Fruit fly (Drosophila melanogaster) whole organism, embryonic: Measurements from ENCODE around the gene Ddc.

Source experiments
- BtbVII ChIP-seq: fragments of 200-800 bp; sonication (Bioruptor generic); optimal IDR thresholded peaks from 3 replicates; lab custom pipeline; 2017; ENCODE audit warnings: missing biosample characterization, mild to moderate bottlenecking, missing genetic modification characterization
- CG10366 ChIP-seq: fragments of 200-800 bp; sonication (Bioruptor generic); IDR thresholded peaks from 2 replicates; pipeline ENCODE4 v1.3.6; 2022; ENCODE audit warnings: missing biosample characterization, missing genetic modification characterization
- CG10654 ChIP-seq: fragments of 200-800 bp; sonication (Bioruptor generic); optimal IDR thresholded peaks from 2 replicates; lab custom pipeline; 2016; ENCODE audit warnings: missing biosample characterization, missing genetic modification characterization
- CG11085 ChIP-seq: fragments of 200-800 bp; sonication (Bioruptor generic); IDR thresholded peaks from 2 replicates; pipeline ENCODE4 v1.3.6; 2022; ENCODE audit warnings: missing biosample characterization, missing genetic modification characterization
- CG11456 ChIP-seq: fragments of 200-800 bp; sonication (Bioruptor generic); IDR thresholded peaks from 3 replicates; pipeline ENCODE4 v1.3.6; 2022; ENCODE audit warnings: missing biosample characterization, missing genetic modification characterization
- CG11560 ChIP-seq: fragments of 200-800 bp; sonication (Bioruptor generic); IDR thresholded peaks from 3 replicates; pipeline ENCODE4 v1.3.6; 2022; ENCODE audit warnings: missing biosample characterization, missing genetic modification characterization
- CG11695 ChIP-seq: fragments of 200-800 bp; sonication (Bioruptor generic); IDR thresholded peaks from 3 replicates; pipeline ENCODE4 v1.3.6; 2022; ENCODE audit warnings: missing biosample characterization, missing genetic modification characterization
- CG12769 ChIP-seq: fragments of 200-800 bp; sonication (Bioruptor generic); optimal IDR thresholded peaks from 2 replicates; lab custom pipeline; 2019; ENCODE audit warnings: missing biosample characterization, mild to moderate bottlenecking, missing genetic modification characterization, moderate library complexity
- CG13296 ChIP-seq: fragments of 200-800 bp; sonication (Bioruptor generic); optimal IDR thresholded peaks from 3 replicates; lab custom pipeline; 2018; ENCODE audit warnings: missing biosample characterization, mild to moderate bottlenecking, missing genetic modification characterization
- CG15479 ChIP-seq: fragments of 200-800 bp; sonication (Bioruptor generic); optimal IDR thresholded peaks from 3 replicates; lab custom pipeline; 2019; ENCODE audit warnings: missing biosample characterization, mild to moderate bottlenecking, missing genetic modification characterization, moderate library complexity
- CG1647 ChIP-seq: fragments of 200-800 bp; sonication (Bioruptor generic); optimal IDR thresholded peaks from 3 replicates; lab custom pipeline; 2016; ENCODE audit warnings: missing biosample characterization, missing genetic modification characterization
- CG16779 ChIP-seq: fragments of 200-800 bp; sonication (Bioruptor generic); IDR thresholded peaks from 2 replicates; pipeline ENCODE4 v1.3.6; 2022; ENCODE audit warnings: missing biosample characterization, missing genetic modification characterization
- CG18262 ChIP-seq: fragments of 200-800 bp; optimal IDR thresholded peaks from 3 replicates; lab custom pipeline; 2019; ENCODE audit warnings: missing biosample characterization, mild to moderate bottlenecking, missing genetic modification characterization, moderate library complexity
- CG18619 ChIP-seq: fragments of 200-800 bp; sonication (Bioruptor generic); optimal IDR thresholded peaks from 3 replicates; lab custom pipeline; 2017; ENCODE audit warnings: missing biosample characterization, mild to moderate bottlenecking, missing genetic modification characterization
- CG2712 ChIP-seq: fragments of 200-800 bp; optimal IDR thresholded peaks from 3 replicates; lab custom pipeline; 2019; ENCODE audit warnings: missing biosample characterization, mild to moderate bottlenecking, missing genetic modification characterization, moderate library complexity
- CG32772 ChIP-seq: fragments of 200-800 bp; sonication (Bioruptor generic); IDR thresholded peaks from 2 replicates; pipeline ENCODE4 v1.3.6; 2022; ENCODE audit warnings: missing biosample characterization, missing genetic modification characterization
- CG34422 ChIP-seq: fragments of 200-800 bp; sonication (Bioruptor generic); IDR thresholded peaks from 3 replicates; pipeline ENCODE4 v1.3.6; 2022; ENCODE audit warnings: missing biosample characterization, missing genetic modification characterization
- CG5245 ChIP-seq: fragments of 200-800 bp; sonication (Bioruptor generic); optimal IDR thresholded peaks from 3 replicates; lab custom pipeline; 2016; ENCODE audit warnings: missing biosample characterization, missing genetic modification characterization
- CG6654 ChIP-seq: fragments of 200-800 bp; sonication (Bioruptor generic); optimal IDR thresholded peaks from 2 replicates; lab custom pipeline; 2017; ENCODE audit warnings: missing biosample characterization, mild to moderate bottlenecking, missing genetic modification characterization
- CG8359 ChIP-seq: fragments of 200-800 bp; sonication (Bioruptor generic); optimal IDR thresholded peaks from 2 replicates; lab custom pipeline; 2017; ENCODE audit warnings: missing biosample characterization, mild to moderate bottlenecking, missing genetic modification characterization, borderline replicate concordance
- CG8924 ChIP-seq: fragments of 200-800 bp; optimal IDR thresholded peaks from 3 replicates; lab custom pipeline; 2019; ENCODE audit warnings: missing biosample characterization, mild to moderate bottlenecking, missing genetic modification characterization, moderate library complexity
- CTCF ChIP-seq: fragments of 200-800 bp; sonication (Bioruptor generic); optimal IDR thresholded peaks from 2 replicates; lab custom pipeline; 2017; ENCODE audit warnings: missing biosample characterization, mild to moderate bottlenecking, missing genetic modification characterization, moderate library complexity
- CrebB ChIP-seq: fragments of 200-800 bp; sonication (Bioruptor generic); optimal IDR thresholded peaks from 3 replicates; lab custom pipeline; 2018; ENCODE audit warnings: missing biosample characterization, mild to moderate bottlenecking, missing genetic modification characterization
- Deaf1 ChIP-seq: fragments of 200-800 bp; optimal IDR thresholded peaks from 3 replicates; lab custom pipeline; 2019; ENCODE audit warnings: missing biosample characterization, mild to moderate bottlenecking, missing genetic modification characterization, moderate library complexity
- ERR ChIP-seq: fragments of 200-800 bp; sonication (Bioruptor generic); optimal IDR thresholded peaks from 2 replicates; lab custom pipeline; 2016; ENCODE audit warnings: missing biosample characterization, missing genetic modification characterization
- Eip74EF ChIP-seq, 2 experiments: fragments of 200-800 bp in 1 of 2; fragments of >200 bp in 1 of 2; sonication (Bioruptor generic) in 1 of 2; optimal IDR thresholded peaks; 2 replicates each; lab custom pipeline; 2017 to 2019; ENCODE audit warnings: missing biosample characterization in 2 of 2, missing genetic modification characterization in 2 of 2, mild to moderate bottlenecking in 1 of 2, moderate library complexity in 1 of 2
- Ets65A ChIP-seq: fragments of 200-800 bp; sonication (Bioruptor generic); peaks from one replicate; lab custom pipeline; 2016; ENCODE audit warnings: missing biosample characterization, missing genetic modification characterization
- GATAe ChIP-seq: fragments of 200-800 bp; sonication (Bioruptor generic); conservative IDR thresholded peaks from 2 replicates; pipeline ENCODE4 v1.3.6; 2022; ENCODE audit warnings: missing biosample characterization, missing genetic modification characterization
- Hand ChIP-seq: fragments of 200-800 bp; sonication (Bioruptor generic); optimal IDR thresholded peaks from 2 replicates; lab custom pipeline; 2017; ENCODE audit warnings: mild to moderate bottlenecking, missing biosample characterization, missing genetic modification reagents, missing genetic modification characterization
- Hr51 ChIP-seq, 2 experiments: fragments of 200-800 bp; sonication (Bioruptor generic); optimal IDR thresholded peaks; 2 replicates in 1 of 2; 3 replicates in 1 of 2; lab custom pipeline; 2016 to 2018; ENCODE audit warnings: missing biosample characterization in 2 of 2, missing genetic modification characterization in 2 of 2, mild to moderate bottlenecking in 1 of 2, moderate library complexity in 1 of 2
- Kr ChIP-seq: fragments of 200-800 bp; sonication (Bioruptor generic); optimal IDR thresholded peaks from 2 replicates; lab custom pipeline; 2017; ENCODE audit warnings: missing biosample characterization, mild to moderate bottlenecking, missing genetic modification characterization
- Rfx ChIP-seq: fragments of 200-800 bp; sonication (Bioruptor generic); IDR thresholded peaks from 2 replicates; pipeline ENCODE4 v1.3.6; 2022; ENCODE audit warnings: missing biosample characterization, missing genetic modification characterization
- Sry-δ ChIP-seq: fragments of 200-800 bp; sonication (Bioruptor generic); optimal IDR thresholded peaks from 2 replicates; lab custom pipeline; 2016; ENCODE audit warnings: missing biosample characterization, missing genetic modification characterization
- Vsx1 ChIP-seq: fragments of 200-800 bp; sonication (Bioruptor generic); optimal IDR thresholded peaks from 2 replicates; lab custom pipeline; 2017; ENCODE audit warnings: missing biosample characterization, mild to moderate bottlenecking, missing genetic modification characterization, missing genetic modification reagents
- Xbp1 ChIP-seq: fragments of 200-800 bp; sonication (Bioruptor generic); optimal IDR thresholded peaks from 3 replicates; lab custom pipeline; 2016; ENCODE audit warnings: missing biosample characterization, mild to moderate bottlenecking, missing genetic modification characterization
- ac ChIP-seq: fragments of 200-800 bp; sonication (Bioruptor generic); optimal IDR thresholded peaks from 3 replicates; lab custom pipeline; 2017; ENCODE audit warnings: missing biosample characterization, mild to moderate bottlenecking, missing genetic modification characterization
- ara ChIP-seq: fragments of 200-800 bp; sonication (Bioruptor generic); IDR thresholded peaks from 2 replicates; pipeline ENCODE4 v1.3.6; 2022; ENCODE audit warnings: missing biosample characterization, missing genetic modification characterization
- bbx ChIP-seq: fragments of 200-800 bp; sonication (Bioruptor generic); IDR thresholded peaks from 2 replicates; pipeline ENCODE4 v1.3.6; 2022; ENCODE audit warnings: missing biosample characterization, missing genetic modification characterization; ENCODE audit not compliant: partially characterized antibody
- crol ChIP-seq: fragments of 200-800 bp; sonication (Bioruptor generic); IDR thresholded peaks from 2 replicates; pipeline ENCODE4 v1.3.6; 2022; ENCODE audit warnings: missing biosample characterization, missing genetic modification characterization
- crp ChIP-seq, 2 experiments: fragments of 200-800 bp; sonication (Bioruptor generic); optimal IDR thresholded peaks; 2 replicates in 1 of 2; 3 replicates in 1 of 2; lab custom pipeline; 2017; ENCODE audit warnings: missing biosample characterization in 2 of 2, missing genetic modification characterization in 2 of 2, mild to moderate bottlenecking in 1 of 2, moderate library complexity in 1 of 2
- dm ChIP-seq: fragments of 200-800 bp; sonication (Bioruptor generic); optimal IDR thresholded peaks from 3 replicates; lab custom pipeline; 2016; ENCODE audit warnings: missing biosample characterization, missing genetic modification characterization
- dmrt11E ChIP-seq: fragments of 200-800 bp; sonication (Bioruptor generic); optimal IDR thresholded peaks from 3 replicates; lab custom pipeline; 2018; ENCODE audit warnings: missing biosample characterization, mild to moderate bottlenecking, missing genetic modification characterization, moderate library complexity
- ems ChIP-seq: fragments of 200-800 bp; sonication (Bioruptor generic); optimal IDR thresholded peaks from 3 replicates; lab custom pipeline; 2016; ENCODE audit warnings: missing biosample characterization, missing genetic modification characterization
- knrl ChIP-seq: fragments of 200-800 bp; sonication (Bioruptor generic); IDR thresholded peaks from 3 replicates; pipeline ENCODE4 v1.3.6; 2022; ENCODE audit warnings: missing biosample characterization, missing genetic modification characterization; ENCODE audit not compliant: partially characterized antibody
- sd ChIP-seq: fragments of 200-800 bp; sonication (Bioruptor generic); optimal IDR thresholded peaks from 3 replicates; lab custom pipeline; 2018; ENCODE audit warnings: missing biosample characterization, mild to moderate bottlenecking, missing genetic modification characterization, moderate library complexity
- sna ChIP-seq: fragments of 200-800 bp; sonication (Bioruptor generic); IDR thresholded peaks from 2 replicates; pipeline ENCODE4 v1.3.6; 2022; ENCODE audit warnings: missing biosample characterization, missing genetic modification characterization; ENCODE audit not compliant: partially characterized antibody
- tll ChIP-seq, 2 experiments: fragments of 200-800 bp in 1 of 2; fragments of >200 bp in 1 of 2; sonication (Bioruptor generic) in 1 of 2; optimal IDR thresholded peaks; 2 replicates each; lab custom pipeline; 2017 to 2019; ENCODE audit warnings: missing biosample characterization in 2 of 2, missing genetic modification characterization in 2 of 2, mild to moderate bottlenecking in 1 of 2, moderate library complexity in 1 of 2
- yki ChIP-seq: fragments of >200 bp; optimal IDR thresholded peaks from 3 replicates; lab custom pipeline; 2018

Ddc gene

dm6 chr2L:19133465-19134365 is 13.6 kb upstream of the Ddc start, which contains the start of gene brat (continued):
- TF ChIP-seq Rfx (GFP tag; lab: Robert Waterston, UW), result peak; percentile 54; the same call in 1 of the 2 replicates
- TF ChIP-seq CG11456, result no peak
- TF ChIP-seq CG34422 (GFP tag; lab: Robert Waterston, UW), result 0 out of 3 replicates have a peak, but pooled peaks have one; percentile 56
- TF ChIP-seq CrebB (tag; lab: Kevin White, UChicago), result no peak
- TF ChIP-seq yki, result no peak
- TF ChIP-seq Hr51 (GFP tag; optimal IDR thresholded peaks at IDR 0.05; lab: Kevin White, UChicago), result peak; percentile 29 to 42
- no peak for TF ChIP-seq crol (GFP tag; lab: Robert Waterston, UW)
- peak; percentile 55 for TF ChIP-seq Xbp1 (GFP tag; lab: Kevin White, UChicago)
- 0 out of 3 replicates have a peak, but pooled peaks have one; percentile 9 for TF ChIP-seq CG11695 (GFP tag; lab: Robert Waterston, UW)
- peak; percentile 94 for TF ChIP-seq dm (GFP tag; lab: Kevin White, UChicago)
- TF ChIP-seq ara (GFP tag; lab: Robert Waterston, UW), result no peak
- peak; percentile 68 for TF ChIP-seq CG8359
- TF ChIP-seq CG18262 (tag; lab: Kevin White, UChicago), result peak; percentile 56
- no peak for TF ChIP-seq GATAe (GFP tag; lab: Robert Waterston, UW)
- TF ChIP-seq CG11560 (tag; lab: Robert Waterston, UW), result peak; percentile 72; the same call in 2 of the 3 replicates
- peak; percentile 61 for TF ChIP-seq CG2712
- TF ChIP-seq CG8924 (tag; lab: Kevin White, UChicago), result peak; percentile 47
- TF ChIP-seq CG18619 (GFP tag; lab: Kevin White, UChicago), result no peak
- TF ChIP-seq BtbVII (GFP tag; lab: Kevin White, UChicago), result no peak
- no peak for TF ChIP-seq CG10366 (GFP tag; lab: Robert Waterston, UW)
- no peak for TF ChIP-seq CG6654 (GFP tag; lab: Kevin White, UChicago)
- no peak for TF ChIP-seq Kr
- TF ChIP-seq CG10654 (GFP tag; lab: Kevin White, UChicago), result peak; percentile 41
- peak; percentile 53 for TF ChIP-seq dmrt11E (tag; lab: Kevin White, UChicago)
- TF ChIP-seq sna (GFP tag; lab: Robert Waterston, UW), result peak; percentile 93
- peak; percentile 79 for TF ChIP-seq Ets65A (GFP tag; lab: Kevin White, UChicago)
- TF ChIP-seq Deaf1 (tag; lab: Kevin White, UChicago), result peak; percentile 19
- TF ChIP-seq CG1647 (GFP tag; lab: Kevin White, UChicago), result peak; percentile 8
- no peak for TF ChIP-seq CG11085 (GFP tag; lab: Robert Waterston, UW)
- peak in 1 of 2 experiments; percentile 5 for TF ChIP-seq crp (GFP tag; optimal IDR thresholded peaks at IDR 0.05; lab: Kevin White, UChicago)
- TF ChIP-seq tll (GFP tag; optimal IDR thresholded peaks at IDR 0.05; lab: Kevin White, UChicago), result peak in 1 of 2 experiments; percentile 36
- TF ChIP-seq CG15479 (GFP tag; lab: Kevin White, UChicago), result peak; percentile 3
- TF ChIP-seq CG32772, result 0 out of 2 replicates have a peak, but pooled peaks have one; percentile 4
- TF ChIP-seq Hand, result no peak
- no peak for TF ChIP-seq CG12769 (tag; lab: Kevin White, UChicago)
- TF ChIP-seq ERR (GFP tag; lab: Kevin White, UChicago), result peak; percentile 26
- no peak for TF ChIP-seq Eip74EF (GFP tag; optimal IDR thresholded peaks at IDR 0.05; lab: Kevin White, UChicago)
- TF ChIP-seq sd (tag; lab: Kevin White, UChicago), result peak; percentile 99
- peak; percentile 93 for TF ChIP-seq Sry-δ (GFP tag; lab: Kevin White, UChicago)
- peak; percentile 92 for TF ChIP-seq knrl (GFP tag; lab: Robert Waterston, UW)
- no peak for TF ChIP-seq CG16779 (GFP tag; lab: Robert Waterston, UW)
- TF ChIP-seq ems (GFP tag; lab: Kevin White, UChicago), result peak; percentile 2
- no peak for TF ChIP-seq ac (GFP tag; lab: Kevin White, UChicago)
- no peak for TF ChIP-seq CG5245 (GFP tag; lab: Kevin White, UChicago)
- TF ChIP-seq bbx (GFP tag; lab: Robert Waterston, UW), result peak; percentile 87
- no peak for TF ChIP-seq Vsx1
- TF ChIP-seq CTCF (GFP tag; lab: Kevin White, UChicago), result no peak
- no peak for TF ChIP-seq CG13296 (GFP tag; lab: Kevin White, UChicago)
